Fruit fly (Drosophila melanogaster) whole organism, embryonic: ENCODE data around the gene Hs2st.

Experiments
- Abd-B ChIP-seq: fragments of 200-800 bp; sonication (Bioruptor generic); optimal IDR thresholded peaks from 2 replicates; lab custom pipeline; 2018; ENCODE audit warnings: missing biosample characterization, mild to moderate bottlenecking, missing genetic modification characterization, moderate library complexity
- BEAF-32 ChIP-seq: fragments of 200-800 bp; sonication (Bioruptor generic); optimal IDR thresholded peaks from 3 replicates; lab custom pipeline; 2017; ENCODE audit warnings: missing biosample characterization, missing genetic modification characterization, mild to moderate bottlenecking, moderate library complexity, missing genetic modification reagents
- CG10979 ChIP-seq: fragments of 200-800 bp; sonication (Bioruptor generic); optimal IDR thresholded peaks from 2 replicates; lab custom pipeline; 2018; ENCODE audit warnings: missing biosample characterization, mild to moderate bottlenecking, missing genetic modification characterization, moderate library complexity
- CG11247 ChIP-seq: fragments of 200-800 bp; sonication (Bioruptor generic); IDR thresholded peaks from 2 replicates; pipeline ENCODE4 v1.3.6; 2022; ENCODE audit warnings: missing biosample characterization, missing genetic modification characterization
- CG14710 ChIP-seq: fragments of 200-800 bp; sonication (Bioruptor generic); optimal IDR thresholded peaks from 3 replicates; lab custom pipeline; 2019; ENCODE audit warnings: missing biosample characterization, mild to moderate bottlenecking, missing genetic modification characterization, moderate library complexity
- CG14860 ChIP-seq: fragments of 200-800 bp; sonication (Bioruptor generic); IDR thresholded peaks from 3 replicates; pipeline ENCODE4 v1.3.6; 2022; ENCODE audit warnings: missing biosample characterization, missing genetic modification characterization; ENCODE audit not compliant: partially characterized antibody
- CG15514 ChIP-seq: fragments of 200-800 bp; sonication (Bioruptor generic); optimal IDR thresholded peaks from 3 replicates; lab custom pipeline; 2017; ENCODE audit warnings: missing biosample characterization, missing genetic modification characterization, mild to moderate bottlenecking, moderate library complexity, missing genetic modification reagents
- CG16813 ChIP-seq: fragments of 200-800 bp; sonication (Bioruptor generic); IDR thresholded peaks from 3 replicates; pipeline ENCODE4 v1.3.6; 2022; ENCODE audit warnings: missing biosample characterization, missing genetic modification characterization; ENCODE audit not compliant: partially characterized antibody
- CG17568 ChIP-seq: fragments of 200-800 bp; sonication (Bioruptor generic); optimal IDR thresholded peaks from 2 replicates; lab custom pipeline; 2018; ENCODE audit warnings: missing biosample characterization, mild to moderate bottlenecking, missing genetic modification characterization, moderate library complexity
- CG2120 ChIP-seq: fragments of 200-800 bp; sonication (Bioruptor generic); optimal IDR thresholded peaks from 3 replicates; lab custom pipeline; 2016; ENCODE audit warnings: missing biosample characterization, missing genetic modification characterization
- CG3995 ChIP-seq: fragments of 200-800 bp; sonication (Bioruptor generic); optimal IDR thresholded peaks from 3 replicates; lab custom pipeline; 2016; ENCODE audit warnings: missing biosample characterization, missing genetic modification characterization
- CG4360 ChIP-seq: fragments of 200-800 bp; sonication (Bioruptor generic); IDR thresholded peaks from 2 replicates; pipeline ENCODE4 v1.3.6; 2022; ENCODE audit warnings: missing biosample characterization, missing genetic modification characterization
- CG43689 ChIP-seq: fragments of 200-800 bp; sonication (Bioruptor generic); IDR thresholded peaks from 2 replicates; pipeline ENCODE4 v1.3.6; 2022; ENCODE audit warnings: missing biosample characterization, missing genetic modification characterization
- CG4617 ChIP-seq: fragments of 200-800 bp; sonication (Bioruptor generic); optimal IDR thresholded peaks from 3 replicates; lab custom pipeline; 2016; ENCODE audit warnings: missing biosample characterization, missing genetic modification characterization, borderline replicate concordance
- CG6272 ChIP-seq: fragments of 200-800 bp; sonication (Bioruptor generic); IDR thresholded peaks from 2 replicates; pipeline ENCODE4 v1.3.6; 2022; ENCODE audit warnings: missing biosample characterization, missing genetic modification characterization
- CG6791 ChIP-seq: fragments of 200-800 bp; sonication (Bioruptor generic); IDR thresholded peaks from 3 replicates; pipeline ENCODE4 v1.3.6; 2022; ENCODE audit warnings: missing biosample characterization, missing genetic modification characterization; ENCODE audit not compliant: partially characterized antibody
- CG7745 ChIP-seq: fragments of 200-800 bp; sonication (Bioruptor generic); optimal IDR thresholded peaks from 2 replicates; lab custom pipeline; 2018; ENCODE audit warnings: missing biosample characterization, mild to moderate bottlenecking, missing genetic modification characterization, moderate library complexity
- HLH4C ChIP-seq: fragments of 200-800 bp; sonication (Bioruptor generic); IDR thresholded peaks from 3 replicates; pipeline ENCODE4 v1.3.6; 2022; ENCODE audit warnings: missing biosample characterization, missing genetic modification characterization; ENCODE audit not compliant: partially characterized antibody
- HLHmδ ChIP-seq: fragments of 200-800 bp; sonication (Bioruptor generic); optimal IDR thresholded peaks from 2 replicates; lab custom pipeline; 2018; ENCODE audit warnings: missing biosample characterization, mild to moderate bottlenecking, missing genetic modification characterization, moderate library complexity
- Hey ChIP-seq: fragments of 200-800 bp; sonication (Bioruptor generic); optimal IDR thresholded peaks from 3 replicates; lab custom pipeline; 2018; ENCODE audit warnings: missing biosample characterization, mild to moderate bottlenecking, missing genetic modification characterization
- Hr51 ChIP-seq, 2 experiments: fragments of 200-800 bp; sonication (Bioruptor generic); optimal IDR thresholded peaks; 2 replicates in 1 of 2; 3 replicates in 1 of 2; lab custom pipeline; 2016 to 2018; ENCODE audit warnings: missing biosample characterization in 2 of 2, missing genetic modification characterization in 2 of 2, mild to moderate bottlenecking in 1 of 2, moderate library complexity in 1 of 2
- MESR4 ChIP-seq: fragments of 200-800 bp; sonication (Bioruptor generic); optimal IDR thresholded peaks from 2 replicates; lab custom pipeline; 2018; ENCODE audit warnings: missing biosample characterization, mild to moderate bottlenecking, missing genetic modification characterization, moderate library complexity
- Mrtf ChIP-seq: fragments of 200-800 bp; sonication (Bioruptor generic); IDR thresholded peaks from 3 replicates; pipeline ENCODE4 v1.3.6; 2022; ENCODE audit warnings: missing biosample characterization, missing genetic modification characterization
- Opbp ChIP-seq: fragments of 200-800 bp; sonication (Bioruptor generic); IDR thresholded peaks from 3 replicates; pipeline ENCODE4 v1.3.6; 2022; ENCODE audit warnings: missing biosample characterization, missing genetic modification characterization; ENCODE audit not compliant: partially characterized antibody
- az2 ChIP-seq: fragments of 200-800 bp; sonication (Bioruptor generic); optimal IDR thresholded peaks from 3 replicates; lab custom pipeline; 2016; ENCODE audit warnings: missing biosample characterization, missing genetic modification characterization
- bbx ChIP-seq: fragments of 200-800 bp; sonication (Bioruptor generic); IDR thresholded peaks from 2 replicates; pipeline ENCODE4 v1.3.6; 2022; ENCODE audit warnings: missing biosample characterization, missing genetic modification characterization; ENCODE audit not compliant: partially characterized antibody
- bsh ChIP-seq, 2 experiments: fragments of 200-800 bp; sonication (Bioruptor generic); optimal IDR thresholded peaks; 2 replicates each; lab custom pipeline; 2017 to 2018; ENCODE audit warnings: mild to moderate bottlenecking in 2 of 2, missing biosample characterization in 2 of 2, missing genetic modification characterization in 2 of 2, moderate library complexity in 1 of 2
- chm ChIP-seq: fragments of 200-800 bp; sonication (Bioruptor generic); IDR thresholded peaks from 2 replicates; pipeline ENCODE4 v1.3.6; 2022; ENCODE audit warnings: missing biosample characterization, missing genetic modification characterization
- dimm ChIP-seq: fragments of 200-800 bp; sonication (Bioruptor generic); IDR thresholded peaks from 2 replicates; pipeline ENCODE4 v1.3.6; 2022; ENCODE audit warnings: missing biosample characterization, missing genetic modification characterization
- dmrt11E ChIP-seq: fragments of 200-800 bp; sonication (Bioruptor generic); optimal IDR thresholded peaks from 3 replicates; lab custom pipeline; 2018; ENCODE audit warnings: missing biosample characterization, mild to moderate bottlenecking, missing genetic modification characterization, moderate library complexity
- fd64A ChIP-seq: fragments of 200-800 bp; sonication (Bioruptor generic); optimal IDR thresholded peaks from 3 replicates; lab custom pipeline; 2018; ENCODE audit warnings: missing biosample characterization, mild to moderate bottlenecking, missing genetic modification characterization
- hkb ChIP-seq, 2 experiments: fragments of 200-800 bp in 1 of 2; fragments of >200 bp in 1 of 2; sonication (Bioruptor generic) in 1 of 2; IDR thresholded peaks in 1 of 2; optimal IDR thresholded peaks in 1 of 2; 2 replicates each; pipeline versions ENCODE4 v1.3.6 to Lab custom; 2017 to 2022; ENCODE audit warnings: missing biosample characterization in 1 of 2, missing genetic modification characterization in 1 of 2
- inv ChIP-seq: fragments of 200-800 bp; sonication (Bioruptor generic); IDR thresholded peaks from 2 replicates; pipeline ENCODE4 v1.3.6; 2022; ENCODE audit warnings: missing biosample characterization, missing genetic modification characterization; ENCODE audit not compliant: partially characterized antibody
- klu ChIP-seq: fragments of 200-800 bp; sonication (Bioruptor generic); IDR thresholded peaks from 2 replicates; pipeline ENCODE4 v1.3.6; 2022; ENCODE audit warnings: missing biosample characterization, missing genetic modification characterization
- lilli ChIP-seq: fragments of 200-800 bp; sonication (Bioruptor generic); optimal IDR thresholded peaks from 3 replicates; lab custom pipeline; 2016; ENCODE audit warnings: missing biosample characterization, missing genetic modification characterization
- lola ChIP-seq, 3 experiments: fragments of >200 bp in 2 of 3; fragments of 200-800 bp in 1 of 3; sonication (Bioruptor generic) in 1 of 3; optimal IDR thresholded peaks; 2 replicates each; lab custom pipeline; 2017 to 2019; ENCODE audit warnings: missing biosample characterization in 3 of 3, missing genetic modification characterization in 3 of 3, mild to moderate bottlenecking in 1 of 3, moderate library complexity in 1 of 3
- nerfin-1 ChIP-seq: fragments of 200-800 bp; sonication (Bioruptor generic); optimal IDR thresholded peaks from 3 replicates; lab custom pipeline; 2019; ENCODE audit warnings: missing biosample characterization, mild to moderate bottlenecking, missing genetic modification characterization, moderate library complexity
- pan ChIP-seq, 4 experiments: fragments of >200 bp in 3 of 4; fragments of 200-800 bp in 1 of 4; sonication (Bioruptor generic) in 1 of 4; optimal IDR thresholded peaks in 3 of 4; IDR thresholded peaks in 1 of 4; 2 replicates each; pipeline versions ENCODE4 v1.3.6 to Lab custom; 2017 to 2022; ENCODE audit warnings: missing biosample characterization in 2 of 4, missing genetic modification characterization in 2 of 4, mixed read lengths in 1 of 4
- pros ChIP-seq: fragments of 200-800 bp; sonication (Bioruptor generic); optimal IDR thresholded peaks from 3 replicates; lab custom pipeline; 2019; ENCODE audit warnings: missing biosample characterization, mild to moderate bottlenecking, missing genetic modification characterization, moderate library complexity
- pzg ChIP-seq: fragments of 200-800 bp; sonication (Bioruptor generic); optimal IDR thresholded peaks from 3 replicates; lab custom pipeline; 2018; ENCODE audit warnings: missing biosample characterization, mild to moderate bottlenecking, missing genetic modification characterization, moderate library complexity
- ranshi ChIP-seq: fragments of 200-800 bp; sonication (Bioruptor generic); IDR thresholded peaks from 2 replicates; pipeline ENCODE4 v1.3.6; 2022; ENCODE audit warnings: missing biosample characterization, missing genetic modification characterization
- repo ChIP-seq: fragments of 200-800 bp; sonication (Bioruptor generic); optimal IDR thresholded peaks from 2 replicates; lab custom pipeline; 2016; ENCODE audit warnings: missing biosample characterization, missing genetic modification characterization
- scrt ChIP-seq: fragments of 200-800 bp; sonication (Bioruptor generic); optimal IDR thresholded peaks from 2 replicates; lab custom pipeline; 2018; ENCODE audit warnings: missing biosample characterization, mild to moderate bottlenecking, missing genetic modification characterization, moderate library complexity
- sima ChIP-seq: fragments of 200-800 bp; sonication (Bioruptor generic); optimal IDR thresholded peaks from 2 replicates; lab custom pipeline; 2016; ENCODE audit warnings: missing biosample characterization, missing genetic modification characterization

Hs2st gene

DNA sequence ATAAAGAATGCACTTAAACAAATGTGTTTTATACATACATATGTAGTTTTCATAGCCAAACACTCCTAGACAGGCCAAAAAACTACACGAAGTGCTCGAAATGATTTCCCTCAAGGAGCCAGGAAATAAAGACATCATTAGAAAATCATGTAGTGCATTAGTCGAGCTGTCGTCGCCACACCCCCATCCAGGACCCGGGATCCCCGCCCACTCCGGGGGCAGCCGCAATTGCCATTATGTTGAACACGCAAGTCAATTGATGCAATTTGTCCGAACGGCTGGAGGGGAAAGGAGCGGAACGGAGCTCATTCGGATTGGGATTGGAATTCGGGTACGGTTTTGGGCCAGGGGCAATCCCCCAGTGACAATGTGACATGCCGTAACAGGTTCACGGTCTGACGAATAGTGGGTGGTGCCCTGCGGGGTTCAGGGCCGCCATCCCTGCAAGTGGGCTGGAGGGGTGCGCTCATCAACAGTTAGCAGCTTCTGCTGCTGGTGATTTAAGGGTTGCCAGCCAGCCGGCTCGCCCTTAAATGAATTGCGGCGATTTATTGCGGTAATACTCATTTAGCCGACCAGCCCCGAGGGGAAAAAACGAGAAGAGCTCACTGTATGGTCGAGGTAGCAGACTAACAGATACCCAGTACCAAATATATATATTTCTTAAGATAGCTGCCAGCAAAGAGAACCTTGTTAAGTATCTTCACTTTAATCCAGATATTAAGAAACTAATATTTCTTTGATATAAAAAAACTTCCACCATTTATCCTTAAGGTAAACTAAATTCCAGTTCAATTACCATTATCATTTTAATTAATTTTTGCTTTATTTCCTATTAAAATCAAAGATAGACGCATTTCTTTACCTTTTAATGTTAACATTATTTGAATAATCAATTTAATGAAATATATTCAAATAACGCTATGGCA, 36.1 kb upstream of the Hs2st start:
- TF ChIP-seq Hr51 (GFP tag; optimal IDR thresholded peaks at IDR 0.05; lab: Kevin White, UChicago) (no peak), pros (GFP tag; lab: Kevin White, UChicago) (peak; percentile 26), az2 (no peak), nerfin-1 (tag; lab: Kevin White, UChicago) (peak; percentile 93), CG4360 (GFP tag; lab: Robert Waterston, UW) (no peak), pzg (GFP tag; lab: Kevin White, UChicago) (no peak), inv (GFP tag; lab: Robert Waterston, UW) (no peak), dimm (GFP tag; lab: Robert Waterston, UW) (no peak), Abd-B (GFP tag; lab: Kevin White, UChicago) (no peak), CG6791 (peak; percentile 67), ranshi (GFP tag; lab: Robert Waterston, UW) (no peak), bsh (GFP tag; optimal IDR thresholded peaks at IDR 0.05; lab: Kevin White, UChicago) (peak in 1 of 2 experiments; percentile 23), CG11247 (GFP tag; lab: Robert Waterston, UW) (0 out of 2 replicates have a peak, but pooled peaks have one; percentile 35), repo (GFP tag; lab: Kevin White, UChicago) (no peak), CG14860 (GFP tag; lab: Robert Waterston, UW) (0 out of 3 replicates have a peak, but pooled peaks have one; percentile 32), scrt (GFP tag; lab: Kevin White, UChicago) (peak; percentile 28), bbx (GFP tag; lab: Robert Waterston, UW) (peak; percentile 23; the same call in 1 of the 2 replicates), dmrt11E (tag; lab: Kevin White, UChicago) (peak; percentile 15), pan (optimal IDR thresholded peaks at IDR 0.05; lab: Kevin White, UChicago) (no peak), pan (GFP tag; optimal IDR thresholded peaks at IDR 0.05 in 1 of 2, IDR thresholded peaks at IDR 0.05 in 1 of 2) (no peak), CG10979 (peak; percentile 8), Hey (tag; lab: Kevin White, UChicago) (peak; percentile 17), CG4617 (GFP tag; lab: Kevin White, UChicago) (no peak), klu (GFP tag; lab: Robert Waterston, UW) (no peak), HLHmδ (no peak), sima (GFP tag; lab: Kevin White, UChicago) (no peak), CG14710 (tag; lab: Kevin White, UChicago) (peak; percentile 3), lola (GFP tag; optimal IDR thresholded peaks at IDR 0.05; lab: Kevin White, UChicago) (peak in 1 of 3 experiments; percentile 53), hkb (optimal IDR thresholded peaks at IDR 0.05; lab: Kevin White, UChicago) (no peak), hkb (GFP tag; IDR thresholded peaks at IDR 0.05; lab: Robert Waterston, UW) (peak; percentile 36; the same call in 1 of the 2 replicates), Opbp (GFP tag; lab: Robert Waterston, UW) (0 out of 3 replicates have a peak, but pooled peaks have one; percentile 20), Mrtf (GFP tag; lab: Robert Waterston, UW) (no peak), CG6272 (0 out of 2 replicates have a peak, but pooled peaks have one; percentile 28), CG17568 (GFP tag; lab: Kevin White, UChicago) (no peak), lilli (GFP tag; lab: Kevin White, UChicago) (no peak), CG7745 (tag; lab: Kevin White, UChicago) (no peak), CG15514 (GFP tag; lab: Kevin White, UChicago) (no peak), CG3995 (GFP tag; lab: Kevin White, UChicago) (no peak), CG43689 (GFP tag; lab: Robert Waterston, UW) (no peak), CG2120 (GFP tag; lab: Kevin White, UChicago) (no peak), MESR4 (GFP tag; lab: Kevin White, UChicago) (no peak), BEAF-32 (GFP tag; lab: Kevin White, UChicago) (no peak), chm (GFP tag; lab: Robert Waterston, UW) (no peak; the same call in 1 of the 2 replicates), fd64A (GFP tag; lab: Kevin White, UChicago) (no peak), CG16813 (GFP tag; lab: Robert Waterston, UW) (peak; percentile 41; the same call in 1 of the 3 replicates), HLH4C (GFP tag; lab: Robert Waterston, UW) (peak; percentile 38; the same call in 1 of the 3 replicates)
